Fruit fly (Drosophila melanogaster) whole organism, embryonic: ENCODE measurements around the gene Phb1.

Source experiments
- ATbp ChIP-seq: fragments of 200-800 bp; sonication (Bioruptor generic); optimal IDR thresholded peaks from 2 replicates; lab custom pipeline; 2017; ENCODE audit warnings: missing biosample characterization, mild to moderate bottlenecking, missing genetic modification characterization, missing genetic modification reagents
- B-H2 ChIP-seq: fragments of 200-800 bp; sonication (Bioruptor generic); optimal IDR thresholded peaks from 2 replicates; lab custom pipeline; 2018; ENCODE audit warnings: missing biosample characterization, mild to moderate bottlenecking, missing genetic modification characterization
- CG10274 ChIP-seq: fragments of 200-800 bp; sonication (Bioruptor generic); optimal IDR thresholded peaks from 3 replicates; lab custom pipeline; 2017; ENCODE audit warnings: missing biosample characterization, mild to moderate bottlenecking, missing genetic modification characterization
- CG11085 ChIP-seq: fragments of 200-800 bp; sonication (Bioruptor generic); IDR thresholded peaks from 2 replicates; pipeline ENCODE4 v1.3.6; 2022; ENCODE audit warnings: missing biosample characterization, missing genetic modification characterization
- CG11560 ChIP-seq: fragments of 200-800 bp; sonication (Bioruptor generic); IDR thresholded peaks from 3 replicates; pipeline ENCODE4 v1.3.6; 2022; ENCODE audit warnings: missing biosample characterization, missing genetic modification characterization
- CG12236 ChIP-seq: fragments of 200-800 bp; sonication (Bioruptor generic); optimal IDR thresholded peaks from 2 replicates; lab custom pipeline; 2016; ENCODE audit warnings: missing biosample characterization, missing genetic modification characterization
- CG1233 ChIP-seq: fragments of 200-800 bp; sonication (Bioruptor generic); optimal IDR thresholded peaks from 4 replicates; lab custom pipeline; 2018; ENCODE audit warnings: missing biosample characterization, mild to moderate bottlenecking, missing genetic modification characterization
- CG12659 ChIP-seq: fragments of 200-800 bp; sonication (Bioruptor generic); optimal IDR thresholded peaks from 3 replicates; lab custom pipeline; 2017; ENCODE audit warnings: mild to moderate bottlenecking, missing biosample characterization, missing genetic modification reagents, missing genetic modification characterization
- CG15479 ChIP-seq: fragments of 200-800 bp; sonication (Bioruptor generic); optimal IDR thresholded peaks from 3 replicates; lab custom pipeline; 2019; ENCODE audit warnings: missing biosample characterization, mild to moderate bottlenecking, missing genetic modification characterization, moderate library complexity
- CG1832 ChIP-seq: fragments of 200-800 bp; sonication (Bioruptor generic); optimal IDR thresholded peaks from 2 replicates; lab custom pipeline; 2017; ENCODE audit warnings: missing biosample characterization, mild to moderate bottlenecking, missing genetic modification characterization, inconsistent platforms
- CG30431 ChIP-seq: fragments of 200-800 bp; sonication (Bioruptor generic); optimal IDR thresholded peaks from 2 replicates; lab custom pipeline; 2017; ENCODE audit warnings: missing biosample characterization, missing genetic modification characterization
- CG31365 ChIP-seq: fragments of 200-800 bp; sonication (Bioruptor generic); optimal IDR thresholded peaks from 2 replicates; lab custom pipeline; 2018; ENCODE audit warnings: missing biosample characterization, mild to moderate bottlenecking, missing genetic modification characterization
- CG31441 ChIP-seq: fragments of 200-800 bp; sonication (Bioruptor generic); IDR thresholded peaks from 2 replicates; pipeline ENCODE4 v1.3.6; 2022; ENCODE audit warnings: missing biosample characterization, missing genetic modification characterization
- CG4282 ChIP-seq: fragments of 200-800 bp; sonication (Bioruptor generic); optimal IDR thresholded peaks from 2 replicates; lab custom pipeline; 2016; ENCODE audit warnings: missing biosample characterization, missing genetic modification characterization
- CG4424 ChIP-seq: fragments of 200-800 bp; sonication (Bioruptor generic); optimal IDR thresholded peaks from 3 replicates; lab custom pipeline; 2016; ENCODE audit warnings: missing biosample characterization, missing genetic modification characterization
- CG6654 ChIP-seq: fragments of 200-800 bp; sonication (Bioruptor generic); optimal IDR thresholded peaks from 2 replicates; lab custom pipeline; 2017; ENCODE audit warnings: missing biosample characterization, mild to moderate bottlenecking, missing genetic modification characterization
- CG9437 ChIP-seq: fragments of 200-800 bp; sonication (Bioruptor generic); optimal IDR thresholded peaks from 2 replicates; lab custom pipeline; 2018; ENCODE audit warnings: missing biosample characterization, mild to moderate bottlenecking, missing genetic modification characterization
- CG9727 ChIP-seq: fragments of 200-800 bp; sonication (Bioruptor generic); optimal IDR thresholded peaks from 3 replicates; lab custom pipeline; 2017; ENCODE audit warnings: missing biosample characterization, mild to moderate bottlenecking, missing genetic modification characterization
- CTCF ChIP-seq: fragments of 200-800 bp; sonication (Bioruptor generic); optimal IDR thresholded peaks from 2 replicates; lab custom pipeline; 2017; ENCODE audit warnings: missing biosample characterization, mild to moderate bottlenecking, missing genetic modification characterization, moderate library complexity
- Dip2 ChIP-seq: fragments of 200-800 bp; sonication (Bioruptor generic); IDR thresholded peaks from 2 replicates; pipeline ENCODE4 v1.3.6; 2022; ENCODE audit warnings: missing biosample characterization, missing genetic modification characterization
- Dll ChIP-seq: fragments of 200-800 bp; sonication (Bioruptor generic); IDR thresholded peaks from 4 replicates; pipeline ENCODE4 v1.3.6; 2022; ENCODE audit warnings: missing biosample characterization, missing genetic modification characterization; ENCODE audit not compliant: partially characterized antibody
- Drgx ChIP-seq: fragments of 200-800 bp; sonication (Bioruptor generic); IDR thresholded peaks from 2 replicates; pipeline ENCODE4 v1.3.6; 2022; ENCODE audit warnings: missing biosample characterization, missing genetic modification characterization
- Hmr ChIP-seq: fragments of 200-800 bp; sonication (Bioruptor generic); optimal IDR thresholded peaks from 3 replicates; lab custom pipeline; 2017; ENCODE audit warnings: mild to moderate bottlenecking, missing biosample characterization, missing genetic modification reagents, missing genetic modification characterization
- Hr78 ChIP-seq, 2 experiments: fragments of 200-800 bp in 1 of 2; fragments of >200 bp in 1 of 2; sonication (Bioruptor generic) in 1 of 2; optimal IDR thresholded peaks; 2 replicates each; lab custom pipeline; 2017 to 2019; ENCODE audit warnings: missing biosample characterization in 2 of 2, missing genetic modification characterization in 2 of 2, mild to moderate bottlenecking in 1 of 2, moderate library complexity in 1 of 2
- MTF-1 ChIP-seq: fragments of 200-800 bp; sonication (Bioruptor generic); optimal IDR thresholded peaks from 2 replicates; lab custom pipeline; 2018; ENCODE audit warnings: missing biosample characterization, mild to moderate bottlenecking, missing genetic modification characterization, borderline replicate concordance
- Mes4 ChIP-seq: fragments of 200-800 bp; sonication (Bioruptor generic); optimal IDR thresholded peaks from 2 replicates; lab custom pipeline; 2016; ENCODE audit warnings: missing biosample characterization, missing genetic modification characterization
- Neu2 ChIP-seq: fragments of 200-800 bp; sonication (Bioruptor generic); optimal IDR thresholded peaks from 3 replicates; lab custom pipeline; 2016; ENCODE audit warnings: missing biosample characterization, missing genetic modification characterization, borderline replicate concordance
- Pdp1 ChIP-seq, 2 experiments: fragments of 200-800 bp; sonication (Bioruptor generic); optimal IDR thresholded peaks; 3 replicates each; lab custom pipeline; 2016; ENCODE audit warnings: missing biosample characterization in 2 of 2, missing genetic modification characterization in 2 of 2, mild to moderate bottlenecking in 1 of 2, moderate library complexity in 1 of 2
- Sin3A ChIP-seq: fragments of >200 bp; optimal IDR thresholded peaks from 2 replicates; lab custom pipeline; 2018
- Six4 ChIP-seq: fragments of 200-800 bp; sonication (Bioruptor generic); optimal IDR thresholded peaks from 2 replicates; lab custom pipeline; 2016; ENCODE audit warnings: missing biosample characterization, missing genetic modification characterization
- Xbp1 ChIP-seq: fragments of 200-800 bp; sonication (Bioruptor generic); optimal IDR thresholded peaks from 3 replicates; lab custom pipeline; 2016; ENCODE audit warnings: missing biosample characterization, mild to moderate bottlenecking, missing genetic modification characterization
- bcd ChIP-seq: fragments of 200-800 bp; sonication (Bioruptor generic); optimal IDR thresholded peaks from 2 replicates; lab custom pipeline; 2017; ENCODE audit warnings: missing biosample characterization, mild to moderate bottlenecking, missing genetic modification characterization
- croc ChIP-seq: fragments of 200-800 bp; sonication (Bioruptor generic); conservative IDR thresholded peaks from 3 replicates; pipeline ENCODE4 v1.3.6; 2022; ENCODE audit warnings: missing biosample characterization, missing genetic modification characterization
- exex ChIP-seq: fragments of 200-800 bp; sonication (Bioruptor generic); optimal IDR thresholded peaks from 4 replicates; lab custom pipeline; 2018; ENCODE audit warnings: missing biosample characterization, mild to moderate bottlenecking, missing genetic modification characterization, moderate library complexity
- gem ChIP-seq: fragments of 200-800 bp; sonication (Bioruptor generic); optimal IDR thresholded peaks from 2 replicates; lab custom pipeline; 2019; ENCODE audit warnings: missing biosample characterization, mild to moderate bottlenecking, missing genetic modification characterization, moderate library complexity
- gro ChIP-seq: fragments of 200-800 bp; sonication (Bioruptor generic); optimal IDR thresholded peaks from 2 replicates; lab custom pipeline; 2016; ENCODE audit warnings: missing biosample characterization, missing genetic modification characterization
- gt ChIP-seq: fragments of 200-800 bp; sonication (Bioruptor generic); IDR thresholded peaks from 2 replicates; pipeline ENCODE4 v1.3.6; 2022; ENCODE audit warnings: missing biosample characterization, missing genetic modification characterization
- kay ChIP-seq: fragments of 200-800 bp; sonication (Bioruptor generic); optimal IDR thresholded peaks from 2 replicates; lab custom pipeline; 2016; ENCODE audit warnings: missing biosample characterization, missing genetic modification characterization
- mirr ChIP-seq: fragments of 200-800 bp; sonication (Bioruptor generic); optimal IDR thresholded peaks from 3 replicates; lab custom pipeline; 2018; ENCODE audit warnings: missing biosample characterization, mild to moderate bottlenecking, missing genetic modification characterization
- p53 ChIP-seq: fragments of 200-800 bp; sonication (Bioruptor generic); optimal IDR thresholded peaks from 2 replicates; lab custom pipeline; 2016; ENCODE audit warnings: missing biosample characterization, missing genetic modification characterization
- pnt ChIP-seq: fragments of 200-800 bp; sonication (Bioruptor generic); optimal IDR thresholded peaks from 3 replicates; lab custom pipeline; 2016; ENCODE audit warnings: missing biosample characterization, missing genetic modification characterization
- pzg ChIP-seq: fragments of 200-800 bp; sonication (Bioruptor generic); optimal IDR thresholded peaks from 3 replicates; lab custom pipeline; 2018; ENCODE audit warnings: missing biosample characterization, mild to moderate bottlenecking, missing genetic modification characterization, moderate library complexity
- ranshi ChIP-seq: fragments of 200-800 bp; sonication (Bioruptor generic); IDR thresholded peaks from 2 replicates; pipeline ENCODE4 v1.3.6; 2022; ENCODE audit warnings: missing biosample characterization, missing genetic modification characterization
- rib ChIP-seq: fragments of 200-800 bp; sonication (Bioruptor generic); IDR thresholded peaks from 2 replicates; pipeline ENCODE4 v1.3.6; 2022; ENCODE audit warnings: missing biosample characterization, missing genetic modification characterization
- slbo ChIP-seq: fragments of 200-800 bp; sonication (Bioruptor generic); IDR thresholded peaks from 2 replicates; pipeline ENCODE4 v1.3.6; 2022; ENCODE audit warnings: missing biosample characterization, missing genetic modification characterization
- unc-4 ChIP-seq: fragments of 200-800 bp; sonication (Bioruptor generic); IDR thresholded peaks from 2 replicates; pipeline ENCODE4 v1.3.6; 2022; ENCODE audit warnings: missing biosample characterization, missing genetic modification characterization; ENCODE audit not compliant: partially characterized antibody
- wdn ChIP-seq: fragments of 200-800 bp; sonication (Bioruptor generic); IDR thresholded peaks from 2 replicates; pipeline ENCODE4 v1.3.6; 2022; ENCODE audit warnings: missing biosample characterization, missing genetic modification characterization

Gene Phb1

DNA sequence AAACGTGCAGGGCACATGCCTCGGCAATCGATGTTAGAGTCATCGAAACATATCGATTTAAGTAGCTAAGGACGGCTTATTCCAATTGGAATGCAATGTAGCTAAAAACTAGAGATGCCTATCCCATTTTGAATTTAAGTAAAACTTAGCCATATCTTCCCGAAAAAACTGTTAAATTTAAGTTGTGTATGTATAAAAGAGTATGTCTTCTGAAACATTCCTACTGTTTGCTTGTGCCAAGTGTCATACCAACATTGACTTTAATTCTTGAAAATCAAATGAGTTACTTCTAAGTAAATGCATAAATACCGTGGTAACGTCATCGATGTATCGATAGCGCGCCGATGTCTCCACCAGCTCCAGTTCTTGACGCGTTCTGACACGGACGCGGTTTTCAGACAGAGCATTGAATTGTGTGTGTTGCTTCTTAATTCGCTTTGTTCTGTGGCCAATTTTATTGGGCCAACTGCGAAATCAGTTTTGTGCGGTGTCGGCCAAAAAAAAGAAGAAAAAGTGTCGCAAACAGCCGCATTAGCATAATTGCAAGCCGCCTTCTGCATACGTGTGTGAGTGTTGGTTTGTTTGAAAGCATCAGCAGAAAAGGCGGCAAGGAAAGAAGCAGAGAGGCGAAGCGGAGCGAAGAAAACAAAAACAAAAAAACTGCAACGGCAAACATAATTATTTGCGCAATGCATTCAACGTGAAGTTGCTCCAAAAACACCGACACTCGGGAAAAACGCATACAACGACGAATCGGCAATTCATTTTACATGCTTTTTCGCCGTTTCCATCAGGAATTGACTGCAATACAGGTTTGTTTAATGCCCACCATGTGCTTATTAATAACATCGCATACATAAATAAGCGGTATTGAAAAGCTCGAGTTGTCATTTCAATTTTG lies 10.0 kb upstream of the Phb1 start, which contains the start of gene brat (continued):
- TF ChIP-seq CG31441 (peak; percentile 38; the same call in 1 of the 2 replicates), bcd (GFP tag; lab: Kevin White, UChicago) (peak; percentile 54), CG12659 (GFP tag; lab: Kevin White, UChicago) (peak; percentile 73), p53 (GFP tag; lab: Kevin White, UChicago) (peak; percentile 59), Sin3A (lab: Kevin White, UChicago) (peak; percentile 83), Dll (GFP tag; lab: Robert Waterston, UW) (peak; percentile 96), pzg (GFP tag; lab: Kevin White, UChicago) (peak; percentile 71), B-H2 (peak; percentile 18), CG1233 (no peak), gem (tag; lab: Kevin White, UChicago) (peak; percentile 62), CG11085 (GFP tag; lab: Robert Waterston, UW) (no peak), wdn (GFP tag; lab: Robert Waterston, UW) (no peak)

DNA sequence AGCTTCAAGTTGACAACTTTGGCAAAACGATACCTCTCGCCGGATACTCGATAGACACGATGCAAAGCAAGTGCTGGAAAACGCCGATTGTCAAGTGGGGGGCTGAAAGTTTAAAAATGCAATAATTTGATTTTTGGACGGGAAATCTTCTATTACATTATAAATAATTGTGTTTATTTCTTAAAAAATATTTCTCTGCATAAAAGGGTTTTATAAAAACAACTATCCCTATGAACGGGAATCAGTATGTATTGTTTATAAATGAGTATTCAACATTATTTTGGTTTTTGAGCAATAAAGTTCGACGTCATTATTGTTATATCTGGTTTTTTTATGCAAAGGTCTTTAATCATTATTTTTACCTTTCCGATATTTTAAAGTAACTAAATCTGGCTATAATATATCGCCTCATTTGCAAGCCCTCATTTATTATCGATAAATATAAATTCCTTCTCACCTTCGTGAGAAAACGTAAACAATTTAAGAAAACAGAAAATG lies 8.3 kb upstream of the Phb1 start, which contains the start of the genes AsnRS and DCTN6-p27:
Gene AsnRS (minus strand): TSS at position 50 of the 498 bp plus-strand sequence.
Gene DCTN6-p27 (plus strand): TSS at position 419 of the 498 bp plus-strand sequence.
- TF ChIP-seq CG31365 (tag; lab: Kevin White, UChicago) (peak; percentile 14), CG4282 (GFP tag; lab: Kevin White, UChicago) (no peak), unc-4 (GFP tag; lab: Robert Waterston, UW) (peak; percentile 68), CG10274 (no peak), kay (GFP tag; lab: Kevin White, UChicago) (peak; percentile 63), Hmr (GFP tag; lab: Kevin White, UChicago) (peak; percentile 66), MTF-1 (GFP tag; lab: Kevin White, UChicago) (no peak), mirr (GFP tag; lab: Kevin White, UChicago) (peak; percentile 55), Six4 (GFP tag; lab: Kevin White, UChicago) (peak; percentile 57), exex (tag; lab: Kevin White, UChicago) (peak; percentile 46), CG11560 (tag; lab: Robert Waterston, UW) (peak; percentile 94), Pdp1 (GFP tag; optimal IDR thresholded peaks at IDR 0.05; lab: Kevin White, UChicago) (peak; percentile 34 to 69), Hr78 (GFP tag; optimal IDR thresholded peaks at IDR 0.05; lab: Kevin White, UChicago) (no peak), CG9437 (GFP tag; lab: Kevin White, UChicago) (peak; percentile 67), rib (no peak), Mes4 (peak; percentile 8), Xbp1 (GFP tag; lab: Kevin White, UChicago) (peak; percentile 80), ranshi (GFP tag; lab: Robert Waterston, UW) (peak; percentile 52; the same call in 1 of the 2 replicates), slbo (GFP tag; lab: Robert Waterston, UW) (peak; percentile 83), CG12236 (GFP tag; lab: Kevin White, UChicago) (no peak), Drgx (GFP tag; lab: Robert Waterston, UW) (0 out of 2 replicates have a peak, but pooled peaks have one; percentile 38), gro (GFP tag; lab: Kevin White, UChicago) (peak; percentile 41), Neu2 (GFP tag; lab: Kevin White, UChicago) (no peak), CG4424 (GFP tag; lab: Kevin White, UChicago) (peak; percentile 75), CG1832 (GFP tag; lab: Kevin White, UChicago) (no peak), CTCF (GFP tag; lab: Kevin White, UChicago) (no peak), gem (tag; lab: Kevin White, UChicago) (peak; percentile 76), CG6654 (GFP tag; lab: Kevin White, UChicago) (peak; percentile 11), croc (GFP tag; lab: Robert Waterston, UW) (0 out of 3 replicates have a peak, but pooled peaks have one; percentile 19), gt (GFP tag; lab: Robert Waterston, UW) (no peak), CG9727 (GFP tag; lab: Kevin White, UChicago) (peak; percentile 64), pnt (GFP tag; lab: Kevin White, UChicago) (peak; percentile 15), ATbp (GFP tag; lab: Kevin White, UChicago) (no peak), CG30431 (GFP tag; lab: Kevin White, UChicago) (peak; percentile 14), Dip2 (GFP tag; lab: Robert Waterston, UW) (no peak), CG15479 (no peak)
